Worm (Caenorhabditis elegans) whole organism, midembryonic: ENCODE results near the gene yju-2.

Source experiments
- flt-1 ChIP-seq: fragments of 200-800 bp; sonication (Bioruptor generic); IDR thresholded peaks from 2 replicates; pipeline ENCODE4 v1.3.6; 2022; ENCODE audit warnings: missing genetic modification characterization, missing compliant biosample characterization
- klf-2 ChIP-seq: fragments of 200-800 bp; sonication (Bioruptor generic); conservative IDR thresholded peaks from 2 replicates; pipeline ENCODE4 v1.3.6; 2022; ENCODE audit warnings: missing genetic modification reagents, missing genetic modification characterization, missing compliant biosample characterization
- tab-1 ChIP-seq: fragments of 200-800 bp; sonication (Bioruptor generic); IDR thresholded peaks from 2 replicates; pipeline ENCODE4 v1.3.6; 2022; ENCODE audit warnings: missing genetic modification characterization, missing compliant biosample characterization

ce11 chrIII:7195325-7195724 is 11.2 kb downstream of the yju-2 start, which contains the start of gene F37C12.18:
- no peak for TF ChIP-seq klf-2 (GFP tag; lab: Robert Waterston, UW)
- TF ChIP-seq tab-1 (GFP tag; lab: Robert Waterston, UW): no peak
- TF ChIP-seq flt-1 (GFP tag; lab: Robert Waterston, UW): no peak
